Worm (Caenorhabditis elegans): ENCODE measurements around the gene clec-158.
A peak's percentile ranks its signal among the peaks of the same experiment; 100 is the strongest.

clec-158 gene

DNA sequence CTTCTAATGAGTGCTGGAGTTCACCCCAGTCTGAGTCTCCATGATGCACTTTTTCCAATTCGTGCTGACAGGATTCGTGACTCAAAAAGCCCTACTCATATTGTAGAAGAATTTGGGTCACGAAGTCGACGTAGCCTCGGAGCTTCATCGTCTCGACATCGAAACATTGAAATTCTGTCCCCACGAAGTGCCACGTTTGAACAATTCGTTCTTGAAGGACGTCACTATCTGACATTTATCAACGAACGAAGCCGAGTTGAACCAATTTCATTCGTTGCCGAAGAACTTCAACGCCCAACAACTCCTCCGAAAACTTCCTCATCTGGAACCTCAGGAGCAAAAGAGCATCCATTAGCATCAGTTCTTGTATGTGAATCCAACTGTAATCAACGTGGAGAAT is 20.3 kb downstream of the clec-158 start:
- TF ChIP-seq unc-62 (GFP tag; optimal IDR thresholded peaks at IDR 0.05 in 1 of 2) (peak in 1 of 2 experiments; percentile 94), unc-62 (tag; optimal IDR thresholded peaks at IDR 0.05) (no peak), cey-2 (tag; optimal IDR thresholded peaks at IDR 0.05; ENCODE audit: borderline replicate concordance, insufficient read depth) (no peak)

DNA sequence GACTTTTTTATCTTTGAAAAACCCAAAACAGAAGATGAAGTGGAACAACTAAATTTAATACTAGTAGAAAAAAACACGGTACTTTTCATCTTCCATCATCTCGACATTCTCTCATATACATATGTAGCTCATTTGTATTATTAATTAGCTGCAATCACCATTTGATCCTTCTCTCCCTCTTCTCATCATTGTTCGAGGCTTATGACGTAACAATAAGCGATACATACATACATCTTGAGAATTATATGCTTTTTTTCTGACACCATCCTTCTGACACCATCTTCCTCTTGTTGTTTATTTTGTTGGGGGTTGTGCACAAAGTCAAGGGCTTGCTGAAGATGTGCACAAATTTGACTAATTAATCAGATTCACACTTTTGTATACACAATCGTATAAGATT is 22.1 kb downstream of the clec-158 start:
- no peak for TF ChIP-seq zag-1 (tag; optimal IDR thresholded peaks at IDR 0.05)
- no peak for TF ChIP-seq mxl-2 (GFP tag; conservative IDR thresholded peaks at IDR 0.05)
- TF ChIP-seq zfp-3 (GFP tag; conservative IDR thresholded peaks at IDR 0.05), result no peak
- no peak for TF ChIP-seq mxl-3 (GFP tag; optimal IDR thresholded peaks at IDR 0.05)

DNA sequence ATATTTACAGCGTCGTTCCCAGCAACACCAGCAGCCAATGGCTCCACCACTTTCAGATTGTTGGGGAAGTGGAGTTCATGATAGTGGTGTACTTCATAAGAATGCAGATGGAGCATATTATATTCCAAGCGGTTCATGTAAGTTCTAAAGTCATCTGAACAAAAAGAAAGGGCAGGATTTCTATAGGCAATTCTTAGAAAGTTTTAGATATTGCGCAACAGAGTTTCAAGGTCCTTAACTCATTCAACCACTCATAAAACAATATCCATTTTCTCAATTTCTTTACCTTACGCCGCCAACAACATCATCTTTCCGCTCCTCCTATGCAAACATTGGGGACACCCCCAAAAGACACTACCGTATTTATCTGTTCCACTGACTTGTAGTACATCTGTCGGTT is 28.1 kb downstream of the clec-158 start:
- TF ChIP-seq aha-1 (tag), result peak; percentile 47
- TF ChIP-seq mep-1 (tag; optimal IDR thresholded peaks at IDR 0.05), result no peak
- TF ChIP-seq unc-62 (GFP tag; optimal IDR thresholded peaks at IDR 0.05 in 1 of 2), result peak in 1 of 2 experiments; percentile 45
- no peak for TF ChIP-seq unc-62 (tag; optimal IDR thresholded peaks at IDR 0.05)

DNA sequence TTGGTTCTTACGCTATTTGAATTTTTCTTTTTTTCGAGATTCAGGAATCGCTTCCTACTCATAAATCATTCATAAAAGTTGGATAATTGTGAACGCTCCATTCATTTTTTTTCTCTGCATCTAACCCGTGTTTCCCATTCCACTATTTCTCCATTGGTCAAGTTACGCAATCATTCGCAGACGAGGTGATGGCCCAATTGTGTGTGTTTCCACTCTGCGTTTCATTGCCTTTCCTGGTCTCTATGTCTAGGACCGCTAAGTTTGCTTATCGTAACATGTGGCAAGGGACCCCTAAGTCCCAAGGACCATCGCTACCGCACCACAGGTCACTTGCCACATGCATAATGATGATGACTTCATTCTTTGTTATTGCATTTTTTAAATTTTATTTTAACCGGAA is 33.2 kb downstream of the clec-158 start:
- TF ChIP-seq ZK546.5 (tag; optimal IDR thresholded peaks at IDR 0.05) (no peak), dmd-9 (GFP tag; IDR thresholded peaks at IDR 0.05) (no peak), tag-97 (GFP tag; IDR thresholded peaks at IDR 0.05) (no peak), saeg-2 (GFP tag; IDR thresholded peaks at IDR 0.05) (no peak), nhr-237 (tag; optimal IDR thresholded peaks at IDR 0.05) (no peak), egl-43 (GFP tag; IDR thresholded peaks at IDR 0.05) (no peak), R02D3.7 (tag; optimal IDR thresholded peaks at IDR 0.05) (no peak), dmd-6 (GFP tag; IDR thresholded peaks at IDR 0.05) (no peak), fos-1 (tag; optimal IDR thresholded peaks at IDR 0.05) (no peak), lin-15B (tag; optimal IDR thresholded peaks at IDR 0.05) (no peak), zag-1 (tag; optimal IDR thresholded peaks at IDR 0.05) (no peak), daf-12 (tag; optimal IDR thresholded peaks at IDR 0.05) (no peak), skn-1 (tag; optimal IDR thresholded peaks at IDR 0.05) (no peak)

DNA sequence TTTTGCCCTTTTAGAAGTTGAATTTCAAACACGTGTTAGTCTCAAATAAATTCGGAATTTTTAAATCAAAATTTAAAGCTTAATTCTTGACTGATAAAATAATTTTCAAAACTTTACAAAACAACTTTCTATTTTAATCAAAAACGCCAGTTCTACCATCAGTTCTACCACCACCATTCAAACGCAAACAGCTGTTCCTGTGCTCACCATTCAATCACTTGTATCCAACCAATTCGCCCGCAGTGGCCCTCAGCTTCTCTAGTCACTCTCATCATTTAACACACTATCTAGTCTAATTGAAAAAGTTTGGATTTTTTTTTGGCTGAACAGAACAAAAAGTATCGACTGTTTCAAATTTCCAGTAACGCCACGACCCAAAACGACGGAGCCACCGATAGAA is 36.6 kb downstream of the clec-158 start:
- TF ChIP-seq pqm-1 (tag; optimal IDR thresholded peaks at IDR 0.05) (no peak), unc-62 (GFP tag; optimal IDR thresholded peaks at IDR 0.05 in 1 of 2) (no peak), unc-62 (tag; optimal IDR thresholded peaks at IDR 0.05) (no peak), lin-1 (GFP tag; IDR thresholded peaks at IDR 0.05) (no peak), zfp-2 (tag; optimal IDR thresholded peaks at IDR 0.05) (no peak), ztf-11 (tag; optimal IDR thresholded peaks at IDR 0.05) (no peak), zag-1 (tag; optimal IDR thresholded peaks at IDR 0.05) (no peak), fkh-10 (GFP tag; optimal IDR thresholded peaks at IDR 0.05) (no peak), skn-1 (tag; optimal IDR thresholded peaks at IDR 0.05) (no peak), mxl-2 (GFP tag; conservative IDR thresholded peaks at IDR 0.05) (no peak), mdt-29 (GFP tag; IDR thresholded peaks at IDR 0.05) (no peak), Y48G9A.11 (GFP tag; IDR thresholded peaks at IDR 0.05) (no peak), aha-1 (tag) (no peak)

DNA sequence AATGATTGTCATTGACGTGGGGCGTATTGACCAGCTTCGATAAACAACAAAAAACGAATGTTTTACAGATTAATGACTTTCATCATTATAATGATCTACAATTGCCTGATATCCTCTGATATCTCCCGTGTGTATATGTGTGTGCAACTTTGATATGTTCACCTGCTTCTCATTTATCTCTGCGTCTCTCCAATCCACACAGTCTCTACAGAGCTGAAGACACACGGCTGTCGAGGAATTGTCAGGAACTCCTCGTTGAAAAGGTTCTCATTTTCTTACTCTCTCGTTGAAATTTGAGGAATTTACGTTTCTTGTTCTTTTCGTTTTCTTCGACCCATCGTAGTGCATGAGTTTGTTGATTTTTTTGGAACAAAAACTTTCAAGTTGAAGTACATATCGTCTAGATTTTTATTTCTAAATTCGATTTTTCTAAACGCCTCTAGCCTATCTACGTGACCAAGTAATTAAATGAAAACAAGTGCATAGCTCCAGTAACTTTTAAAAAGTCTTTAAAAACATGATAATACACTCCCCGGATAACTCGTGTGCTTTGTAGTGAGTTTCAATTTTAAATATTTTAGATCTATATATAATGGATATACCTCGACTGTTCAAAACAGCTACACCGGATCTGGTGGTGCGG is 38.9 kb downstream of the clec-158 start, which contains the start of gene ten-1:
Gene ten-1, plus strand, starts transcription at position 593 of the 643 bp plus-strand sequence.
- TF ChIP-seq aha-1 (tag) (peak; percentile 24), arid-1 (GFP tag; conservative IDR thresholded peaks at IDR 0.05) (no peak), egl-27 (tag; optimal IDR thresholded peaks at IDR 0.05) (no peak), daf-16 (GFP tag; optimal IDR thresholded peaks at IDR 0.05) (peak in 1 of 2 experiments; percentile 21), daf-16 (tag; optimal IDR thresholded peaks at IDR 0.05) (no peak)

Data from whole organism, L4 larva.